Worm (Caenorhabditis elegans) whole organism, early embryonic: Measurements from ENCODE around the gene C55A1.4.
"Not testable (repeated sequence)": the region's sequence is repeated elsewhere in the genome, so short reads cannot be mapped to it uniquely, and the experiment has no call there.

Experiments used
- B0310.2 ChIP-seq: sonication (generic microtip); optimal IDR thresholded peaks from 2 replicates; lab custom pipeline; 2016; ENCODE audit warnings: mild to moderate bottlenecking, missing genetic modification characterization, missing compliant biosample characterization
- F13C5.2 ChIP-seq: sonication (generic microtip); optimal IDR thresholded peaks from 2 replicates; lab custom pipeline; 2017; ENCODE audit warnings: mild to moderate bottlenecking, missing genetic modification characterization, inconsistent platforms, missing compliant biosample characterization
- aly-1 ChIP-seq: sonication (generic microtip); optimal IDR thresholded peaks from 2 replicates; lab custom pipeline; 2016; ENCODE audit warnings: missing genetic modification characterization, missing compliant biosample characterization
- ama-1 ChIP-seq: fragments of 150-350 bp; optimal IDR thresholded peaks from 2 replicates; lab custom pipeline; 2014
- ceh-13 ChIP-seq: fragments of 200-800 bp; sonication (Bioruptor generic); optimal IDR thresholded peaks from 2 replicates; lab custom pipeline; 2018; ENCODE audit warnings: mild to moderate bottlenecking, missing genetic modification characterization, missing compliant biosample characterization
- ceh-36 ChIP-seq: sonication (generic microtip); optimal IDR thresholded peaks from 2 replicates; lab custom pipeline; 2016; ENCODE audit warnings: missing genetic modification characterization, inconsistent platforms, missing compliant biosample characterization
- ets-7 ChIP-seq: sonication (generic microtip); optimal IDR thresholded peaks from 2 replicates; lab custom pipeline; 2016; ENCODE audit warnings: missing genotype, missing genetic modification characterization, missing compliant biosample characterization
- flt-1 ChIP-seq: fragments of 200-800 bp; sonication (Bioruptor generic); IDR thresholded peaks from 2 replicates; pipeline ENCODE4 v1.3.6; 2022; ENCODE audit warnings: missing genetic modification characterization, missing compliant biosample characterization
- hmbx-1 ChIP-seq: sonication (generic microtip); optimal IDR thresholded peaks from 2 replicates; lab custom pipeline; 2016; ENCODE audit warnings: mild to moderate bottlenecking, missing genetic modification characterization, missing compliant biosample characterization
- hmg-4 ChIP-seq: fragments of 200-800 bp; sonication (Bioruptor generic); optimal IDR thresholded peaks from 2 replicates; lab custom pipeline; 2018; ENCODE audit warnings: mild to moderate bottlenecking, missing genetic modification characterization, missing compliant biosample characterization
- hnd-1 ChIP-seq: sonication (generic microtip); optimal IDR thresholded peaks from 2 replicates; lab custom pipeline; 2016; ENCODE audit warnings: missing genetic modification characterization, missing compliant biosample characterization
- pes-1 ChIP-seq: fragments of 200-800 bp; sonication (Bioruptor generic); IDR thresholded peaks from 2 replicates; pipeline ENCODE4 v1.3.6; 2022; ENCODE audit warnings: missing genetic modification reagents, missing genetic modification characterization, missing compliant biosample characterization
- scrt-1 ChIP-seq: fragments of 200-800 bp; sonication (Bioruptor generic); IDR thresholded peaks from 2 replicates; pipeline ENCODE4 v1.3.6; 2022; ENCODE audit warnings: missing genetic modification characterization, missing compliant biosample characterization
- sea-1 ChIP-seq: fragments of 200-800 bp; sonication (Bioruptor generic); conservative IDR thresholded peaks from 2 replicates; pipeline ENCODE4 v1.3.6; 2022; ENCODE audit warnings: missing genetic modification characterization, missing compliant biosample characterization
- tbx-11 ChIP-seq: fragments of 200-800 bp; sonication (Bioruptor generic); IDR thresholded peaks from 2 replicates; pipeline ENCODE4 v1.3.6; 2022; ENCODE audit warnings: missing genetic modification characterization, missing compliant biosample characterization
- tbx-37 ChIP-seq: fragments of 200-800 bp; sonication (Bioruptor generic); conservative IDR thresholded peaks from 2 replicates; pipeline ENCODE4 v1.3.6; 2022; ENCODE audit warnings: missing genetic modification reagents, missing genetic modification characterization, missing compliant biosample characterization
- tra-4 ChIP-seq: sonication (generic microtip); optimal IDR thresholded peaks from 2 replicates; lab custom pipeline; 2017; ENCODE audit warnings: missing genetic modification characterization, missing compliant biosample characterization

C55A1.4 gene

ce11 chrV:15670139-15670538 lies 27.0 kb upstream of the C55A1.4 start, which contains the start of gene K06B4.15:
TSS of gene K06B4.15 (plus strand) at chrV:15670439.
- TF ChIP-seq ceh-36 (tag; lab: Kevin White, UChicago); B0310.2 (tag; lab: Kevin White, UChicago); ama-1: not testable (repeated sequence)

ce11 chrV:15668870-15669269 lies 25.8 kb upstream of the C55A1.4 start, which contains the start of gene K06B4.4:
TSS of gene K06B4.4 (plus strand) at chrV:15669170.
- TF ChIP-seq F13C5.2 (tag; lab: Kevin White, UChicago) (no peak), ceh-13 (GFP tag; lab: Kevin White, UChicago) (no peak), hnd-1 (no peak), B0310.2 (tag; lab: Kevin White, UChicago) (no peak), sea-1 (GFP tag; lab: Robert Waterston, UW) (no peak), aly-1 (tag; lab: Kevin White, UChicago) (no peak)

- not testable (repeated sequence) for TF ChIP-seq ceh-36 (tag; lab: Kevin White, UChicago); tbx-11 (GFP tag; lab: Robert Waterston, UW); flt-1 (GFP tag; lab: Robert Waterston, UW)
Measured at ce11 chrV:15668200-15668599, 25.1 kb upstream of the C55A1.4 start, which contains the start of gene F53E4.1. TSS of gene F53E4.1 (minus strand) at chrV:15668300.

- TF ChIP-seq sea-1 (GFP tag; lab: Robert Waterston, UW): no peak
- no peak for TF ChIP-seq pes-1 (GFP tag; lab: Robert Waterston, UW)
- TF ChIP-seq B0310.2 (tag; lab: Kevin White, UChicago): no peak
- TF ChIP-seq tbx-37 (GFP tag; lab: Robert Waterston, UW): no peak
- TF ChIP-seq ets-7 (tag; lab: Kevin White, UChicago): no peak
Measured at ce11 chrV:15666718-15667117, 23.6 kb upstream of the C55A1.4 start.

- TF ChIP-seq hmg-4 (GFP tag; lab: Kevin White, UChicago) (no peak), ceh-36 (tag; lab: Kevin White, UChicago) (peak; percentile 3)
Measured at ce11 chrV:15664053-15664661, 21.1 kb upstream of the C55A1.4 start.

ce11 chrV:15661580-15661979 lies 18.5 kb upstream of the C55A1.4 start:
- no peak for TF ChIP-seq tbx-37 (GFP tag; lab: Robert Waterston, UW)

- TF ChIP-seq ceh-36 (tag; lab: Kevin White, UChicago) (no peak), ceh-13 (GFP tag; lab: Kevin White, UChicago) (no peak), scrt-1 (GFP tag; lab: Robert Waterston, UW) (no peak), tbx-37 (GFP tag; lab: Robert Waterston, UW) (no peak), hmbx-1 (no peak), ama-1 (no peak), sea-1 (GFP tag; lab: Robert Waterston, UW) (no peak)
Measured at ce11 chrV:15661003-15661402, 17.9 kb upstream of the C55A1.4 start.

ce11 chrV:15658262-15659060 lies 15.4 kb upstream of the C55A1.4 start:
- TF ChIP-seq tra-4 (tag; lab: Kevin White, UChicago) (no peak), pes-1 (GFP tag; lab: Robert Waterston, UW) (no peak), tbx-37 (GFP tag; lab: Robert Waterston, UW) (no peak), scrt-1 (GFP tag; lab: Robert Waterston, UW) (no peak), F13C5.2 (tag; lab: Kevin White, UChicago) (no peak), B0310.2 (tag; lab: Kevin White, UChicago) (no peak), hnd-1 (no peak), ets-7 (tag; lab: Kevin White, UChicago) (no peak), ceh-13 (GFP tag; lab: Kevin White, UChicago) (no peak), ama-1 (no peak)

ce11 chrV:15654124-15654523 lies 11.0 kb upstream of the C55A1.4 start, which contains the start of gene F53E4.2:
TSS of gene F53E4.2 (plus strand) at chrV:15654424.
- no peak for TF ChIP-seq sea-1 (GFP tag; lab: Robert Waterston, UW)
- no peak for TF ChIP-seq scrt-1 (GFP tag; lab: Robert Waterston, UW)
- TF ChIP-seq aly-1 (tag; lab: Kevin White, UChicago): no peak
- no peak for TF ChIP-seq ceh-13 (GFP tag; lab: Kevin White, UChicago)
- TF ChIP-seq hmbx-1: no peak
- no peak for TF ChIP-seq tbx-37 (GFP tag; lab: Robert Waterston, UW)
- TF ChIP-seq pes-1 (GFP tag; lab: Robert Waterston, UW): no peak
- TF ChIP-seq tbx-11 (GFP tag; lab: Robert Waterston, UW): no peak
- no peak for TF ChIP-seq B0310.2 (tag; lab: Kevin White, UChicago)
- no peak for TF ChIP-seq hmg-4 (GFP tag; lab: Kevin White, UChicago)
- no peak for TF ChIP-seq ets-7 (tag; lab: Kevin White, UChicago)
- TF ChIP-seq ama-1: no peak
- no peak for TF ChIP-seq flt-1 (GFP tag; lab: Robert Waterston, UW)
- no peak for TF ChIP-seq hnd-1
- no peak for TF ChIP-seq ceh-36 (tag; lab: Kevin White, UChicago)
- TF ChIP-seq F13C5.2 (tag; lab: Kevin White, UChicago): no peak
- TF ChIP-seq tra-4 (tag; lab: Kevin White, UChicago): no peak
